Fruit fly (Drosophila melanogaster) whole organism, embryonic: Measurements from ENCODE around the gene BNIP3.

Experiments
- Ada2b ChIP-seq: fragments of 200-800 bp; sonication (Bioruptor generic); IDR thresholded peaks from 2 replicates; pipeline ENCODE4 v1.3.6; 2022; ENCODE audit warnings: missing biosample characterization, missing genetic modification characterization
- CG10979 ChIP-seq: fragments of 200-800 bp; sonication (Bioruptor generic); optimal IDR thresholded peaks from 2 replicates; lab custom pipeline; 2018; ENCODE audit warnings: missing biosample characterization, mild to moderate bottlenecking, missing genetic modification characterization, moderate library complexity
- CG12104 ChIP-seq: fragments of 200-800 bp; sonication (Bioruptor generic); optimal IDR thresholded peaks from 3 replicates; lab custom pipeline; 2016; ENCODE audit warnings: missing biosample characterization, missing genetic modification characterization
- CG13287 ChIP-seq: fragments of 200-800 bp; sonication (Bioruptor generic); IDR thresholded peaks from 2 replicates; pipeline ENCODE4 v1.3.6; 2022; ENCODE audit warnings: missing biosample characterization, missing genetic modification characterization; ENCODE audit not compliant: partially characterized antibody
- CG1603 ChIP-seq: fragments of 200-800 bp; sonication (Bioruptor generic); optimal IDR thresholded peaks from 2 replicates; lab custom pipeline; 2019; ENCODE audit warnings: missing biosample characterization, mild to moderate bottlenecking, missing genetic modification characterization, moderate library complexity
- CG17612 ChIP-seq: fragments of 200-800 bp; sonication (Bioruptor generic); IDR thresholded peaks from 2 replicates; pipeline ENCODE4 v1.3.6; 2022; ENCODE audit warnings: missing biosample characterization, missing genetic modification characterization
- CG17829 ChIP-seq: fragments of 200-800 bp; optimal IDR thresholded peaks from 2 replicates; lab custom pipeline; 2019; ENCODE audit warnings: missing biosample characterization, mild to moderate bottlenecking, missing genetic modification characterization, moderate library complexity
- CG1792 ChIP-seq: fragments of 200-800 bp; sonication (Bioruptor generic); optimal IDR thresholded peaks from 2 replicates; lab custom pipeline; 2016; ENCODE audit warnings: missing biosample characterization, missing genetic modification characterization
- CG18011 ChIP-seq: fragments of 200-800 bp; sonication (Bioruptor generic); optimal IDR thresholded peaks from 2 replicates; lab custom pipeline; 2017; ENCODE audit warnings: missing biosample characterization, missing genetic modification characterization, mild to moderate bottlenecking, moderate library complexity, missing genotype
- CG2199 ChIP-seq: fragments of 200-800 bp; sonication (Bioruptor generic); IDR thresholded peaks from 3 replicates; pipeline ENCODE4 v1.3.6; 2022; ENCODE audit warnings: missing biosample characterization, missing genetic modification characterization
- CG2712 ChIP-seq: fragments of 200-800 bp; optimal IDR thresholded peaks from 3 replicates; lab custom pipeline; 2019; ENCODE audit warnings: missing biosample characterization, mild to moderate bottlenecking, missing genetic modification characterization, moderate library complexity
- CG31224 ChIP-seq: fragments of 200-800 bp; sonication (Bioruptor generic); IDR thresholded peaks from 2 replicates; pipeline ENCODE4 v1.3.6; 2022; ENCODE audit warnings: missing biosample characterization, missing genetic modification characterization
- CG42726 ChIP-seq: fragments of 200-800 bp; sonication (Bioruptor generic); IDR thresholded peaks from 2 replicates; pipeline ENCODE4 v1.3.6; 2022; ENCODE audit warnings: missing biosample characterization, missing genetic modification characterization; ENCODE audit not compliant: partially characterized antibody
- CG4328 ChIP-seq: fragments of 200-800 bp; sonication (Bioruptor generic); optimal IDR thresholded peaks from 3 replicates; lab custom pipeline; 2017; ENCODE audit warnings: missing biosample characterization, missing genetic modification reagents, missing genetic modification characterization
- CG4360 ChIP-seq: fragments of 200-800 bp; sonication (Bioruptor generic); IDR thresholded peaks from 2 replicates; pipeline ENCODE4 v1.3.6; 2022; ENCODE audit warnings: missing biosample characterization, missing genetic modification characterization
- CG4820 ChIP-seq: fragments of 200-800 bp; sonication (Bioruptor generic); optimal IDR thresholded peaks from 3 replicates; lab custom pipeline; 2016; ENCODE audit warnings: missing biosample characterization, missing genetic modification characterization
- CG5180 ChIP-seq: fragments of 200-800 bp; sonication (Bioruptor generic); optimal IDR thresholded peaks from 3 replicates; lab custom pipeline; 2017; ENCODE audit warnings: missing biosample characterization, missing genetic modification characterization, mild to moderate bottlenecking, moderate library complexity, missing genetic modification reagents
- CG7357 ChIP-seq: fragments of 200-800 bp; sonication (Bioruptor generic); IDR thresholded peaks from 3 replicates; pipeline ENCODE4 v1.3.6; 2022; ENCODE audit warnings: missing biosample characterization, missing genetic modification characterization
- CG8388 ChIP-seq: fragments of 200-800 bp; sonication (Bioruptor generic); optimal IDR thresholded peaks from 2 replicates; lab custom pipeline; 2019; ENCODE audit warnings: missing biosample characterization, mild to moderate bottlenecking, missing genetic modification characterization, moderate library complexity
- Dll ChIP-seq: fragments of 200-800 bp; sonication (Bioruptor generic); IDR thresholded peaks from 4 replicates; pipeline ENCODE4 v1.3.6; 2022; ENCODE audit warnings: missing biosample characterization, missing genetic modification characterization; ENCODE audit not compliant: partially characterized antibody
- ERR ChIP-seq: fragments of 200-800 bp; sonication (Bioruptor generic); optimal IDR thresholded peaks from 2 replicates; lab custom pipeline; 2016; ENCODE audit warnings: missing biosample characterization, missing genetic modification characterization
- HLH4C ChIP-seq: fragments of 200-800 bp; sonication (Bioruptor generic); IDR thresholded peaks from 3 replicates; pipeline ENCODE4 v1.3.6; 2022; ENCODE audit warnings: missing biosample characterization, missing genetic modification characterization; ENCODE audit not compliant: partially characterized antibody
- Hr3 ChIP-seq: fragments of 200-800 bp; sonication (Bioruptor generic); optimal IDR thresholded peaks from 3 replicates; lab custom pipeline; 2016; ENCODE audit warnings: missing biosample characterization, missing genetic modification characterization
- Hr39 ChIP-seq: fragments of >200 bp; optimal IDR thresholded peaks from 2 replicates; lab custom pipeline; 2017
- Mes4 ChIP-seq: fragments of 200-800 bp; sonication (Bioruptor generic); optimal IDR thresholded peaks from 2 replicates; lab custom pipeline; 2016; ENCODE audit warnings: missing biosample characterization, missing genetic modification characterization
- Pdp1 ChIP-seq, 2 experiments: fragments of 200-800 bp; sonication (Bioruptor generic); optimal IDR thresholded peaks; 3 replicates each; lab custom pipeline; 2016; ENCODE audit warnings: missing biosample characterization in 2 of 2, missing genetic modification characterization in 2 of 2, mild to moderate bottlenecking in 1 of 2, moderate library complexity in 1 of 2
- Sry-β ChIP-seq: fragments of 200-800 bp; sonication (Bioruptor generic); optimal IDR thresholded peaks from 2 replicates; lab custom pipeline; 2018; ENCODE audit warnings: missing biosample characterization, mild to moderate bottlenecking, missing genetic modification characterization, moderate library complexity
- Vsx1 ChIP-seq: fragments of 200-800 bp; sonication (Bioruptor generic); optimal IDR thresholded peaks from 2 replicates; lab custom pipeline; 2017; ENCODE audit warnings: missing biosample characterization, mild to moderate bottlenecking, missing genetic modification characterization, missing genetic modification reagents
- al ChIP-seq: fragments of 200-800 bp; sonication (Bioruptor generic); IDR thresholded peaks from 2 replicates; pipeline ENCODE4 v1.3.6; 2022; ENCODE audit warnings: missing biosample characterization, missing genetic modification characterization
- amos ChIP-seq: fragments of 200-800 bp; sonication (Bioruptor generic); IDR thresholded peaks from 2 replicates; pipeline ENCODE4 v1.3.6; 2022; ENCODE audit warnings: missing biosample characterization, missing genetic modification characterization; ENCODE audit not compliant: partially characterized antibody
- bbx ChIP-seq: fragments of 200-800 bp; sonication (Bioruptor generic); IDR thresholded peaks from 2 replicates; pipeline ENCODE4 v1.3.6; 2022; ENCODE audit warnings: missing biosample characterization, missing genetic modification characterization; ENCODE audit not compliant: partially characterized antibody
- bcd ChIP-seq: fragments of 200-800 bp; sonication (Bioruptor generic); optimal IDR thresholded peaks from 2 replicates; lab custom pipeline; 2017; ENCODE audit warnings: missing biosample characterization, mild to moderate bottlenecking, missing genetic modification characterization
- bowl ChIP-seq: fragments of 200-800 bp; sonication (Bioruptor generic); IDR thresholded peaks from 2 replicates; pipeline ENCODE4 v1.3.6; 2022; ENCODE audit warnings: missing biosample characterization, missing genetic modification characterization
- cato ChIP-seq: fragments of 200-800 bp; sonication (Bioruptor generic); optimal IDR thresholded peaks from 2 replicates; lab custom pipeline; 2016; ENCODE audit warnings: missing biosample characterization, missing genetic modification characterization, borderline replicate concordance
- crol ChIP-seq: fragments of 200-800 bp; sonication (Bioruptor generic); IDR thresholded peaks from 2 replicates; pipeline ENCODE4 v1.3.6; 2022; ENCODE audit warnings: missing biosample characterization, missing genetic modification characterization
- fd3F ChIP-seq: fragments of 200-800 bp; sonication (Bioruptor generic); optimal IDR thresholded peaks from 2 replicates; lab custom pipeline; 2018; ENCODE audit warnings: missing biosample characterization, mild to moderate bottlenecking, missing genetic modification characterization, moderate library complexity
- ham ChIP-seq: fragments of 200-800 bp; sonication (Bioruptor generic); IDR thresholded peaks from 2 replicates; pipeline ENCODE4 v1.3.6; 2022; ENCODE audit warnings: missing biosample characterization, missing genetic modification characterization
- ind ChIP-seq: fragments of 200-800 bp; sonication (Bioruptor generic); optimal IDR thresholded peaks from 3 replicates; lab custom pipeline; 2016; ENCODE audit warnings: missing biosample characterization, missing genetic modification characterization
- klu ChIP-seq: fragments of 200-800 bp; sonication (Bioruptor generic); IDR thresholded peaks from 2 replicates; pipeline ENCODE4 v1.3.6; 2022; ENCODE audit warnings: missing biosample characterization, missing genetic modification characterization
- lab ChIP-seq: fragments of 200-800 bp; sonication (Bioruptor generic); optimal IDR thresholded peaks from 3 replicates; lab custom pipeline; 2017; ENCODE audit warnings: missing biosample characterization, missing genetic modification characterization, mild to moderate bottlenecking, moderate library complexity, missing genetic modification reagents
- nerfin-2 ChIP-seq: fragments of 200-800 bp; sonication (Bioruptor generic); IDR thresholded peaks from 2 replicates; pipeline ENCODE4 v1.3.6; 2022; ENCODE audit warnings: missing biosample characterization, missing genetic modification characterization; ENCODE audit not compliant: partially characterized antibody
- prd ChIP-seq, 3 experiments: fragments of >200 bp in 2 of 3; fragments of 200-800 bp in 1 of 3; sonication (Bioruptor generic) in 1 of 3; optimal IDR thresholded peaks in 2 of 3; IDR thresholded peaks in 1 of 3; 2 replicates in 2 of 3; 3 replicates in 1 of 3; pipeline versions ENCODE4 v1.3.6 to Lab custom; 2017 to 2022; ENCODE audit warnings: missing biosample characterization in 1 of 3, missing genetic modification characterization in 1 of 3
- sd ChIP-seq: fragments of 200-800 bp; sonication (Bioruptor generic); optimal IDR thresholded peaks from 3 replicates; lab custom pipeline; 2018; ENCODE audit warnings: missing biosample characterization, mild to moderate bottlenecking, missing genetic modification characterization, moderate library complexity
- sna ChIP-seq: fragments of 200-800 bp; sonication (Bioruptor generic); IDR thresholded peaks from 2 replicates; pipeline ENCODE4 v1.3.6; 2022; ENCODE audit warnings: missing biosample characterization, missing genetic modification characterization; ENCODE audit not compliant: partially characterized antibody
- tin ChIP-seq: fragments of 200-800 bp; sonication (Bioruptor generic); optimal IDR thresholded peaks from 3 replicates; lab custom pipeline; 2016; ENCODE audit warnings: missing biosample characterization, missing genetic modification characterization
- tna ChIP-seq: fragments of 200-800 bp; sonication (Bioruptor generic); IDR thresholded peaks from 2 replicates; pipeline ENCODE4 v1.3.6; 2022; ENCODE audit warnings: missing biosample characterization, missing genetic modification characterization; ENCODE audit not compliant: partially characterized antibody
- trem ChIP-seq: fragments of 200-800 bp; optimal IDR thresholded peaks from 3 replicates; lab custom pipeline; 2019; ENCODE audit warnings: missing biosample characterization, mild to moderate bottlenecking, missing genetic modification characterization, moderate library complexity
- unc-4 ChIP-seq: fragments of 200-800 bp; sonication (Bioruptor generic); IDR thresholded peaks from 2 replicates; pipeline ENCODE4 v1.3.6; 2022; ENCODE audit warnings: missing biosample characterization, missing genetic modification characterization; ENCODE audit not compliant: partially characterized antibody
- yki ChIP-seq: fragments of >200 bp; optimal IDR thresholded peaks from 3 replicates; lab custom pipeline; 2018

The BNIP3 gene

DNA sequence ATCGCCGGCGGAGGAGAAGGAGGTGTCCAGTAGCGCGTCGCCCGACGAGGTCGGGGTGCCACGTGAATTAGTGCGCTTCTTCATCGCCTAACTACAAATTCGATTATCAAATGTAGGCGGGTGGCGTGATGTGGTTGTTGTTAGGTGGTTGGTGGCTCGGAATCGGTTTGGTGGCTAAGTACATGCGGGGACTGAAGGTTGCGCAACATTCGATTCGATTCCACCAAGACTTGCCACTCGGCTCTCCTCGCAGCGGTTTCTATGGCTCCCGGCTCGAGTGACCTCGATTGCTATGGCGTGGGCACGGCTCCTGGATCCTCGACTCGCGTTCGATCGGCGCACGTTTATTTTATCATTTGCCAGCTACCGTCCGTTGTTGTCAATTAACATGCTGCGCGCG is 6.5 kb upstream of the BNIP3 start (continued):
- TF ChIP-seq Dll (GFP tag; lab: Robert Waterston, UW) (0 out of 4 replicates have a peak, but pooled peaks have one; percentile 11), CG18011 (GFP tag; lab: Kevin White, UChicago) (no peak), ind (GFP tag; lab: Kevin White, UChicago) (no peak), ERR (no peak), yki (lab: Kevin White, UChicago) (no peak), CG1603 (tag; lab: Kevin White, UChicago) (no peak), CG1792 (GFP tag; lab: Kevin White, UChicago) (no peak), Mes4 (GFP tag; lab: Kevin White, UChicago) (no peak), sd (tag; lab: Kevin White, UChicago) (no peak), CG42726 (GFP tag; lab: Robert Waterston, UW) (0 out of 2 replicates have a peak, but pooled peaks have one; percentile 13), CG4820 (GFP tag; lab: Kevin White, UChicago) (no peak), Hr3 (no peak), unc-4 (GFP tag; lab: Robert Waterston, UW) (peak; percentile 13; the same call in 1 of the 2 replicates), CG13287 (peak; percentile 17; the same call in 1 of the 2 replicates), crol (GFP tag; lab: Robert Waterston, UW) (peak; percentile 66), nerfin-2 (no peak), fd3F (GFP tag; lab: Kevin White, UChicago) (no peak), amos (GFP tag; lab: Robert Waterston, UW) (no peak; the same call in 1 of the 2 replicates), CG4328 (GFP tag; lab: Kevin White, UChicago) (no peak), tin (GFP tag; lab: Kevin White, UChicago) (no peak), CG17612 (GFP tag; lab: Robert Waterston, UW) (no peak), klu (GFP tag; lab: Robert Waterston, UW) (no peak), prd (optimal IDR thresholded peaks at IDR 0.05; lab: Kevin White, UChicago) (no peak), prd (GFP tag; IDR thresholded peaks at IDR 0.05; lab: Robert Waterston, UW) (no peak), CG10979 (tag; lab: Kevin White, UChicago) (no peak), HLH4C (GFP tag; lab: Robert Waterston, UW) (0 out of 3 replicates have a peak, but pooled peaks have one; percentile 33), CG8388 (GFP tag; lab: Kevin White, UChicago) (no peak), CG2712 (tag; lab: Kevin White, UChicago) (no peak), bcd (no peak), bowl (GFP tag; lab: Robert Waterston, UW) (no peak), bbx (GFP tag; lab: Robert Waterston, UW) (peak; percentile 34; the same call in 1 of the 2 replicates), Sry-β (GFP tag; lab: Kevin White, UChicago) (no peak), Ada2b (GFP tag; lab: Robert Waterston, UW) (no peak), cato (GFP tag; lab: Kevin White, UChicago) (no peak), sna (GFP tag; lab: Robert Waterston, UW) (0 out of 2 replicates have a peak, but pooled peaks have one; percentile 26), Hr39 (lab: Kevin White, UChicago) (no peak), CG5180 (no peak), Vsx1 (GFP tag; lab: Kevin White, UChicago) (no peak), CG7357 (GFP tag; lab: Robert Waterston, UW) (no peak), CG12104 (no peak), Pdp1 (GFP tag; optimal IDR thresholded peaks at IDR 0.05; lab: Kevin White, UChicago) (peak in 1 of 2 experiments; percentile 99), CG2199 (no peak), CG17829 (tag; lab: Kevin White, UChicago) (no peak), ham (GFP tag; lab: Robert Waterston, UW) (no peak), al (GFP tag; lab: Robert Waterston, UW) (no peak), CG31224 (no peak), CG4360 (peak; percentile 54; the same call in 1 of the 2 replicates), trem (tag; lab: Kevin White, UChicago) (no peak), lab (GFP tag; lab: Kevin White, UChicago) (no peak), tna (GFP tag; lab: Robert Waterston, UW) (peak; percentile 42; the same call in 1 of the 2 replicates)
